Worm (Caenorhabditis elegans) whole organism, L1 larva: ENCODE measurements around the gene pals-29.
A peak's percentile ranks its signal among the peaks of the same experiment; 100 is the strongest.

Source experiments
- C16A3.4 ChIP-seq: fragments of 150-350 bp; optimal IDR thresholded peaks from 2 replicates; lab custom pipeline; 2014; ENCODE audit warnings: missing biosample characterization, missing genetic modification characterization
- alr-1 ChIP-seq: fragments of 200-800 bp; sonication (Bioruptor generic); optimal IDR thresholded peaks from 2 replicates; lab custom pipeline; 2018; ENCODE audit warnings: borderline replicate concordance, mild to moderate bottlenecking, missing genetic modification characterization, missing compliant biosample characterization
- ceh-63 ChIP-seq: fragments of 200-800 bp; sonication (Bioruptor generic); optimal IDR thresholded peaks from 2 replicates; lab custom pipeline; 2018; ENCODE audit warnings: mild to moderate bottlenecking, missing genetic modification characterization, missing compliant biosample characterization
- ceh-82 ChIP-seq, 3 experiments: fragments of 150-350 bp in 1 of 3; sonication (generic microtip) in 2 of 3; optimal IDR thresholded peaks; 2 replicates each; lab custom pipeline; 2014 to 2017; ENCODE audit warnings: missing biosample characterization in 3 of 3, missing genetic modification characterization in 3 of 3
- dpl-1 ChIP-seq, 3 experiments: fragments of 150-350 bp in 2 of 3; sonication (generic microtip) in 1 of 3; optimal IDR thresholded peaks; 2 replicates each; lab custom pipeline; 2014 to 2017; ENCODE audit warnings: missing biosample characterization in 3 of 3, missing genetic modification characterization in 3 of 3, missing genetic modification reagents in 3 of 3
- dsc-1 ChIP-seq: sonication (generic microtip); optimal IDR thresholded peaks from 2 replicates; lab custom pipeline; 2016; ENCODE audit warnings: mild to moderate bottlenecking, missing genetic modification characterization, missing compliant biosample characterization
- egl-13 ChIP-seq: sonication (generic microtip); optimal IDR thresholded peaks from 2 replicates; lab custom pipeline; 2016; ENCODE audit warnings: missing genotype, missing genetic modification reagents, missing genetic modification characterization, missing compliant biosample characterization
- egl-27 ChIP-seq, 2 experiments: fragments of 150-350 bp in 1 of 2; sonication (generic microtip); optimal IDR thresholded peaks; 3 replicates each; lab custom pipeline; 2017 to 2018; ENCODE audit warnings: missing biosample characterization in 2 of 2, missing genetic modification characterization in 2 of 2, missing genetic modification reagents in 2 of 2
- elt-2 ChIP-seq: sonication (generic microtip); optimal IDR thresholded peaks from 2 replicates; lab custom pipeline; 2016; ENCODE audit warnings: missing genetic modification characterization, mild to moderate bottlenecking, inconsistent platforms, missing compliant biosample characterization, missing genetic modification reagents
- ets-5 ChIP-seq: fragments of 200-800 bp; sonication (Bioruptor generic); IDR thresholded peaks from 2 replicates; pipeline ENCODE4 v1.3.6; 2022; ENCODE audit warnings: missing genetic modification characterization, missing compliant biosample characterization
- fkh-4 ChIP-seq: sonication (generic microtip); optimal IDR thresholded peaks from 2 replicates; lab custom pipeline; 2016; ENCODE audit warnings: missing compliant biosample characterization, missing genetic modification characterization, borderline replicate concordance
- fos-1 ChIP-seq: fragments of 150-350 bp; optimal IDR thresholded peaks from 2 replicates; lab custom pipeline; 2014; ENCODE audit warnings: missing biosample characterization, missing genetic modification characterization
- grh-1 ChIP-seq: fragments of 200-800 bp; sonication (Bioruptor generic); IDR thresholded peaks from 2 replicates; pipeline ENCODE4 v1.3.6; 2022; ENCODE audit warnings: missing genetic modification reagents, missing genetic modification characterization, missing compliant biosample characterization
- hlh-17 ChIP-seq: fragments of 200-800 bp; sonication (Bioruptor generic); optimal IDR thresholded peaks from 2 replicates; lab custom pipeline; 2018; ENCODE audit warnings: missing genetic modification characterization, mild to moderate bottlenecking, missing compliant biosample characterization, moderate library complexity, borderline replicate concordance
- hlh-4 ChIP-seq: sonication (generic microtip); optimal IDR thresholded peaks from 2 replicates; lab custom pipeline; 2016; ENCODE audit warnings: mild to moderate bottlenecking, missing genetic modification characterization, missing compliant biosample characterization
- lin-14 ChIP-seq: fragments of 200-800 bp; sonication (Bioruptor generic); optimal IDR thresholded peaks from 2 replicates; lab custom pipeline; 2018; ENCODE audit warnings: mild to moderate bottlenecking, missing genetic modification characterization, moderate library complexity, missing compliant biosample characterization
- lir-3 ChIP-seq: sonication (generic microtip); optimal IDR thresholded peaks from 2 replicates; lab custom pipeline; 2016; ENCODE audit warnings: mild to moderate bottlenecking, missing genetic modification characterization, moderate library complexity, missing compliant biosample characterization; ENCODE audit not compliant: poor library complexity
- lsy-2 ChIP-seq, 2 experiments: fragments of 150-350 bp; optimal IDR thresholded peaks; 2 replicates each; lab custom pipeline; 2014; ENCODE audit warnings: missing biosample characterization in 2 of 2, missing genetic modification characterization in 2 of 2
- mab-9 ChIP-seq: fragments of 200-800 bp; sonication (Bioruptor generic); IDR thresholded peaks from 2 replicates; pipeline ENCODE4 v1.3.6; 2022; ENCODE audit warnings: missing genetic modification reagents, missing genetic modification characterization, missing compliant biosample characterization
- mdl-1 ChIP-seq, 2 experiments: fragments of 150-350 bp; optimal IDR thresholded peaks; 2 replicates each; lab custom pipeline; 2014 to 2017; ENCODE audit warnings: missing biosample characterization in 2 of 2, missing genetic modification characterization in 2 of 2, inconsistent platforms in 1 of 2
- mep-1 ChIP-seq: fragments of 150-350 bp; optimal IDR thresholded peaks from 2 replicates; lab custom pipeline; 2014; ENCODE audit warnings: missing biosample characterization, missing genetic modification characterization
- nhr-11 ChIP-seq: fragments of 150-350 bp; optimal IDR thresholded peaks from 2 replicates; lab custom pipeline; 2014; ENCODE audit warnings: missing biosample characterization, missing genetic modification characterization
- nhr-12 ChIP-seq: sonication (generic microtip); optimal IDR thresholded peaks from 2 replicates; lab custom pipeline; 2017; ENCODE audit warnings: missing biosample characterization, missing genetic modification characterization
- nhr-19 ChIP-seq: fragments of 200-800 bp; sonication (Bioruptor generic); conservative IDR thresholded peaks from 2 replicates; pipeline ENCODE4 v1.3.6; 2022; ENCODE audit warnings: missing genetic modification characterization, missing compliant biosample characterization
- nhr-28 ChIP-seq: fragments of 150-350 bp; optimal IDR thresholded peaks from 2 replicates; lab custom pipeline; 2014; ENCODE audit warnings: missing biosample characterization, missing genetic modification characterization
- nhr-47 ChIP-seq: sonication (generic microtip); optimal IDR thresholded peaks from 2 replicates; lab custom pipeline; 2016; ENCODE audit warnings: mild to moderate bottlenecking, missing genetic modification characterization, moderate library complexity, missing compliant biosample characterization
- nhr-71 ChIP-seq: sonication (generic microtip); optimal IDR thresholded peaks from 2 replicates; lab custom pipeline; 2016; ENCODE audit warnings: mild to moderate bottlenecking, missing genetic modification characterization, moderate library complexity, missing compliant biosample characterization
- nhr-85 ChIP-seq: sonication (generic microtip); peaks from one replicate; lab custom pipeline; 2016; ENCODE audit warnings: missing genetic modification characterization, inconsistent platforms, missing compliant biosample characterization
- nhr-90 ChIP-seq: sonication (generic microtip); optimal IDR thresholded peaks from 2 replicates; lab custom pipeline; 2016; ENCODE audit warnings: mild to moderate bottlenecking, missing genetic modification characterization, missing compliant biosample characterization; ENCODE audit not compliant: poor library complexity
- pqm-1 ChIP-seq: sonication (generic microtip); optimal IDR thresholded peaks from 3 replicates; lab custom pipeline; 2017; ENCODE audit warnings: missing biosample characterization, missing genetic modification characterization
- skn-1 ChIP-seq: fragments of 150-350 bp; optimal IDR thresholded peaks from 2 replicates; lab custom pipeline; 2014; ENCODE audit warnings: missing biosample characterization, missing genetic modification characterization
- snpc-4 ChIP-seq: fragments of 150-350 bp; optimal IDR thresholded peaks from 2 replicates; lab custom pipeline; 2014; ENCODE audit warnings: missing biosample characterization, missing genetic modification characterization
- sup-37 ChIP-seq: fragments of 200-800 bp; sonication (Bioruptor generic); optimal IDR thresholded peaks from 2 replicates; lab custom pipeline; 2018; ENCODE audit warnings: mild to moderate bottlenecking, missing genetic modification characterization, missing compliant biosample characterization
- swsn-7 ChIP-seq: sonication (generic microtip); optimal IDR thresholded peaks from 2 replicates; lab custom pipeline; 2016; ENCODE audit warnings: missing genetic modification characterization, missing compliant biosample characterization
- unc-30 ChIP-seq: sonication (generic microtip); optimal IDR thresholded peaks from 2 replicates; lab custom pipeline; 2017; ENCODE audit warnings: missing biosample characterization, missing genetic modification characterization
- unc-86 ChIP-seq: sonication (generic microtip); optimal IDR thresholded peaks from 2 replicates; lab custom pipeline; 2016; ENCODE audit warnings: missing genetic modification characterization, missing compliant biosample characterization
- vab-15 ChIP-seq: sonication (generic microtip); optimal IDR thresholded peaks from 2 replicates; lab custom pipeline; 2017; ENCODE audit warnings: missing genotype, mild to moderate bottlenecking, missing genetic modification characterization, missing compliant biosample characterization
- xbp-1 ChIP-seq: sonication (generic microtip); optimal IDR thresholded peaks from 2 replicates; lab custom pipeline; 2016; ENCODE audit warnings: missing genetic modification characterization, missing compliant biosample characterization
- zip-4 ChIP-seq: fragments of 200-800 bp; sonication (Bioruptor generic); optimal IDR thresholded peaks from 2 replicates; lab custom pipeline; 2018; ENCODE audit warnings: mild to moderate bottlenecking, missing genetic modification characterization, moderate library complexity, missing compliant biosample characterization
- ztf-11 ChIP-seq, 2 experiments: sonication (generic microtip); optimal IDR thresholded peaks; 2 replicates each; lab custom pipeline; 2016 to 2017; ENCODE audit warnings: missing genetic modification characterization in 2 of 2, missing biosample characterization in 1 of 2, missing compliant biosample characterization in 1 of 2
- ztf-4 ChIP-seq: fragments of 150-350 bp; optimal IDR thresholded peaks from 2 replicates; lab custom pipeline; 2014; ENCODE audit warnings: missing biosample characterization, missing genetic modification characterization

pals-29 gene

DNA sequence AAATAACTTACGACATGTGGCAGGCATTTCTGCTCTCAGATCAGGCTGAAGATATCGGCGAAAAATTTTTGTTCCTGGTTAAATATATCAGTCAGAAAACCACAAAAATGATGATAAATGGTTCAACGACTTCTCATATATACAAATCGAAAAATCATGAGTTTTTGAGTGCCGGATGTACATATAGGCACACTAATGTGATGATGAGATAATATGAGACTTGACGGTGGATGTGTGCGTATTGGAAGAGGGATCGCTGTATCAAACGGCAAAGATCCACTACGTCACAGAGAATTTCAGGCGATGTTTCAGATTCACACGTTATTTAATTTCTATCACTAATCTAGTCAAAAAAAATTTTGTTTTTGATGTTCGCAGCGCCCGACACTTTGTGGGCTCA is 30.2 kb upstream of the pals-29 start, which contains the start of gene glb-34:
Gene glb-34, minus strand, starts transcription at position 101 of the 400 bp plus-strand sequence.
- TF ChIP-seq ztf-4 (tag; lab: Kevin White, UChicago) (no peak), hlh-4 (tag; lab: Kevin White, UChicago) (no peak), ceh-63 (GFP tag; lab: Kevin White, UChicago) (no peak), nhr-19 (GFP tag; lab: Robert Waterston, UW) (no peak), dsc-1 (tag; lab: Kevin White, UChicago) (no peak)

DNA sequence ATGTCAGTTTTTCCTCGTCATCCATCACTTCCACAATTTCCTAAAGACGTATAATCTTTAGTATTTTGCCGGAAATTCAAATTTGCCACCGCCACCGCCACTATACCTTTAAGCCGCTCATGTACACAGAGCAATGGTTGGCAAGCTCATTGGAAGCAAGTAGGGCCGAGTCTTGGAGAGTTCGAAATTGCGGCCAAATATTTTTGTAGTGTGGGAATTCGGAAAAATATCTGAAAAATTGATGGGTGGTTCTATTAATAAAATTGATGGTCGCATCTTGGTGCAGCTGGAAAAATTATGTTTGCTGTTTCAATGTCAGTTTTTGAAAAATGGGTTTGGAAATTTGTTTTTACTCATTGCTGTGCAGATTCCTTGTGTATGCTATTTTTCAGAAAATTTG is 29.2 kb upstream of the pals-29 start:
- no peak for TF ChIP-seq lin-14
- TF ChIP-seq unc-86 (tag; lab: Kevin White, UChicago) = no peak
- no peak for TF ChIP-seq hlh-17 (GFP tag; lab: Kevin White, UChicago)
- no peak for TF ChIP-seq mep-1 (tag; lab: Kevin White, UChicago)
- no peak for TF ChIP-seq nhr-11
- no peak for TF ChIP-seq pqm-1 (tag; lab: Kevin White, UChicago)
- TF ChIP-seq unc-30 (tag; lab: Kevin White, UChicago) = no peak
- no peak for TF ChIP-seq sup-37 (GFP tag; lab: Kevin White, UChicago)
- TF ChIP-seq ets-5 = no peak
- no peak for TF ChIP-seq nhr-12 (tag; lab: Kevin White, UChicago)
- TF ChIP-seq nhr-19 (GFP tag; lab: Robert Waterston, UW) = no peak
- no peak for TF ChIP-seq C16A3.4
- no peak for TF ChIP-seq lir-3 (tag; lab: Kevin White, UChicago)
- no peak for TF ChIP-seq nhr-28
- TF ChIP-seq dpl-1 (GFP tag; optimal IDR thresholded peaks at IDR 0.05; lab: Kevin White, UChicago) = no peak
- TF ChIP-seq fos-1 (tag; lab: Kevin White, UChicago) = no peak
- TF ChIP-seq egl-27 (tag; optimal IDR thresholded peaks at IDR 0.05; lab: Kevin White, UChicago) = no peak
- no peak for TF ChIP-seq ceh-63 (GFP tag; lab: Kevin White, UChicago)
- TF ChIP-seq fkh-4 (tag; lab: Kevin White, UChicago) = no peak
- no peak for TF ChIP-seq egl-13 (tag; lab: Kevin White, UChicago)

DNA sequence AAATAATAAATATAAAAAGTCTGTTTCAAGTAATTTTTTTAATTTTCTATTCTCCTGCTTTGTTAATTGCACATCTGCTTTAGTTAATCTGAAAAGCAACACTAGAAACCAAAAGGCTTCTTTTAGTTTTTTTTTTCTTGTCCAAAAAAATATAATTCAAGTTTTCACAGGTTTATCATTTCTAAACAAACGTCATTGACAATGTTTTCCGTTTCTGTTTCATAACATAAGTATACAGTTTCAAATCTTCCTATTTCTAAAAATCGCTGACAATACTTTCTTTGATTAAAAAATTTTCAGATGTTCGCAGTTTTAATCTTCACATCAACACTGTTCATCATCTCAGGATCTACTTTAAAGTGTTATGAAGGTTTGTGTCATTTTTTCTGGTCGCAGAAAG is 22.6 kb upstream of the pals-29 start, which contains the start of gene Y57G11B.2:
Gene Y57G11B.2, plus strand, starts transcription at position 301 of the 400 bp plus-strand sequence.
- no peak for TF ChIP-seq skn-1
- peak; percentile 9 for TF ChIP-seq nhr-85

DNA sequence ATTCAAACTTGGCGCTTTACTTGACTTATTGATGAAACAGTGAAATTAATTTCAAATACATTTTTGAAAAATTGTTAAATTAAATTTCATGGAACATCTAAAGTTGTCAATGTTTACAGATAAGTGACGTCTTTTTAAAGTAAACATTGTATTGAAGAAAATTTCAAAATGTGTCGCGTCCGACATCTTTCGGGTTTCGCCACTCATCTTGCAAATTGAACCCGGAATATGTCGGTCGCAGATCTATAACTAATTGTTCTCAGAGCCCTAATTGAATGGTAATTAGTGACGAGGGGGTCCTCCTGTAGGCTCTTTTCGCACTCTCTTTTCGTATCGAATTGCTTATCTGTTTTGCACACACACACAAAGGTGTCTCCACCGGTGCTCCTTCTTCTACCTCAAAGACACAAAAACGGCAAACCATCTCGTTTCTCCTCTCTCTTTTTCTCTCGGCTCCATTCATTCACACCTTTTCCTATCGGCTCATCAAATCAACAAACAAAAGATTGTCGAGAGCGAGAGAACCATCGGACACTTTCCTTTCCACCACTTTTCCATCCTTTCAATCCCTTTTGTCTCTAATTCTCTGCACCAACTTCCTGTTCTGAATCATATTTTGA is 20.3 kb upstream of the pals-29 start:
- TF ChIP-seq hlh-4 (tag; lab: Kevin White, UChicago) = no peak
- no peak for TF ChIP-seq mdl-1 (tag; optimal IDR thresholded peaks at IDR 0.05; lab: Kevin White, UChicago)
- TF ChIP-seq elt-2 = peak; percentile 32
- no peak for TF ChIP-seq ztf-11 (tag; optimal IDR thresholded peaks at IDR 0.05; lab: Kevin White, UChicago)
- TF ChIP-seq ceh-82 (tag; optimal IDR thresholded peaks at IDR 0.05; lab: Kevin White, UChicago) = no peak
- TF ChIP-seq dpl-1 (GFP tag; optimal IDR thresholded peaks at IDR 0.05; lab: Kevin White, UChicago) = no peak
- no peak for TF ChIP-seq nhr-90 (tag; lab: Kevin White, UChicago)
- no peak for TF ChIP-seq vab-15 (tag; lab: Kevin White, UChicago)
- no peak for TF ChIP-seq fkh-4 (tag; lab: Kevin White, UChicago)
- peak; percentile 20 for TF ChIP-seq nhr-85
- no peak for TF ChIP-seq mab-9 (GFP tag; lab: Robert Waterston, UW)
- no peak for TF ChIP-seq grh-1 (GFP tag; lab: Robert Waterston, UW)
- TF ChIP-seq lsy-2 (tag; optimal IDR thresholded peaks at IDR 0.05; lab: Kevin White, UChicago) = no peak
- TF ChIP-seq mep-1 (tag; lab: Kevin White, UChicago) = no peak
- no peak for TF ChIP-seq nhr-71
- TF ChIP-seq xbp-1 (tag; lab: Kevin White, UChicago) = no peak
- TF ChIP-seq zip-4 (GFP tag; lab: Kevin White, UChicago) = no peak
- TF ChIP-seq ceh-63 (GFP tag; lab: Kevin White, UChicago) = no peak
- TF ChIP-seq alr-1 (tag; lab: Kevin White, UChicago) = no peak
- no peak for TF ChIP-seq swsn-7
- no peak for TF ChIP-seq egl-13 (tag; lab: Kevin White, UChicago)
- TF ChIP-seq unc-30 (tag; lab: Kevin White, UChicago) = no peak
- peak; percentile 43 for TF ChIP-seq snpc-4 (tag; lab: Kevin White, UChicago)
- TF ChIP-seq nhr-47 = no peak
